Fruit fly (Drosophila melanogaster) whole organism, wandering third instar larva: ENCODE data around the gene Med.

Experiments used
- Dfd ChIP-seq: fragments of >200 bp; optimal IDR thresholded peaks from 2 replicates; lab custom pipeline; 2017; ENCODE audit warnings: missing biosample characterization, missing genetic modification characterization
- Hr78 ChIP-seq: fragments of >200 bp; optimal IDR thresholded peaks from 2 replicates; lab custom pipeline; 2017; ENCODE audit warnings: missing biosample characterization, missing genetic modification characterization
- N ChIP-seq: fragments of >200 bp; optimal IDR thresholded peaks from 2 replicates; lab custom pipeline; 2018; ENCODE audit warnings: missing biosample characterization, missing external identifiers, missing genetic modification characterization
- Sp1 ChIP-seq: fragments of 200-800 bp; sonication (Bioruptor generic); optimal IDR thresholded peaks from 3 replicates; lab custom pipeline; 2019; ENCODE audit warnings: missing biosample characterization, mild to moderate bottlenecking, missing genetic modification characterization, moderate library complexity
- br ChIP-seq: fragments of 200-800 bp; sonication (Bioruptor generic); optimal IDR thresholded peaks from 2 replicates; lab custom pipeline; 2016; ENCODE audit warnings: missing biosample characterization, missing genetic modification characterization
- ey ChIP-seq: fragments of 200-800 bp; sonication (Bioruptor generic); optimal IDR thresholded peaks from 2 replicates; lab custom pipeline; 2016; ENCODE audit warnings: missing biosample characterization, missing genetic modification characterization
- h ChIP-seq: fragments of 200-800 bp; sonication (Bioruptor generic); optimal IDR thresholded peaks from 3 replicates; lab custom pipeline; 2016; ENCODE audit warnings: missing biosample characterization, mild to moderate bottlenecking, missing genetic modification characterization
- pan ChIP-seq: fragments of >200 bp; optimal IDR thresholded peaks from 2 replicates; lab custom pipeline; 2017
- psq ChIP-seq: fragments of 200-800 bp; sonication (Bioruptor generic); optimal IDR thresholded peaks from 3 replicates; lab custom pipeline; 2017; ENCODE audit warnings: missing biosample characterization, mild to moderate bottlenecking, missing genetic modification characterization, moderate library complexity
- sage ChIP-seq: fragments of 200-800 bp; sonication (Bioruptor generic); optimal IDR thresholded peaks from 2 replicates; lab custom pipeline; 2016; ENCODE audit warnings: missing biosample characterization, mild to moderate bottlenecking, missing genetic modification characterization
- sv ChIP-seq: fragments of 200-800 bp; sonication (Bioruptor generic); optimal IDR thresholded peaks from 3 replicates; lab custom pipeline; 2016; ENCODE audit warnings: missing biosample characterization, missing genetic modification characterization
- tai ChIP-seq: sonication (Bioruptor generic); optimal IDR thresholded peaks from 2 replicates; lab custom pipeline; 2016; ENCODE audit warnings: missing biosample characterization, missing genetic modification characterization
- usp ChIP-seq: fragments of >200 bp; optimal IDR thresholded peaks from 2 replicates; lab custom pipeline; 2017; ENCODE audit warnings: missing biosample characterization, missing genetic modification characterization

- no peak for TF ChIP-seq psq (GFP tag; lab: Kevin White, UChicago)
- TF ChIP-seq br (GFP tag; lab: Kevin White, UChicago), result no peak
- TF ChIP-seq Dfd (GFP tag; lab: Kevin White, UChicago), result no peak
- no peak for TF ChIP-seq ey
- TF ChIP-seq tai (GFP tag; lab: Kevin White, UChicago), result no peak
- no peak for TF ChIP-seq h (GFP tag; lab: Kevin White, UChicago)
- TF ChIP-seq sv (GFP tag; lab: Kevin White, UChicago), result no peak
- no peak for TF ChIP-seq sage
- no peak for TF ChIP-seq Hr78
- TF ChIP-seq usp (GFP tag; lab: Kevin White, UChicago), result no peak
- TF ChIP-seq pan, result no peak
- no peak for TF ChIP-seq N
- TF ChIP-seq Sp1 (GFP tag; lab: Kevin White, UChicago), result no peak
Measured at dm6 chr3R:31608030-31608429, 2.8 kb upstream of the Med start.
